Worm (Caenorhabditis elegans) whole organism, early embryonic: ENCODE results near the gene pdr-1.

Experiments
- B0310.2 ChIP-seq: sonication (generic microtip); optimal IDR thresholded peaks from 2 replicates; lab custom pipeline; 2016; ENCODE audit warnings: mild to moderate bottlenecking, missing genetic modification characterization, missing compliant biosample characterization
- F13C5.2 ChIP-seq: sonication (generic microtip); optimal IDR thresholded peaks from 2 replicates; lab custom pipeline; 2017; ENCODE audit warnings: mild to moderate bottlenecking, missing genetic modification characterization, inconsistent platforms, missing compliant biosample characterization
- aly-1 ChIP-seq: sonication (generic microtip); optimal IDR thresholded peaks from 2 replicates; lab custom pipeline; 2016; ENCODE audit warnings: missing genetic modification characterization, missing compliant biosample characterization
- ama-1 ChIP-seq: fragments of 150-350 bp; optimal IDR thresholded peaks from 2 replicates; lab custom pipeline; 2014
- ceh-13 ChIP-seq: fragments of 200-800 bp; sonication (Bioruptor generic); optimal IDR thresholded peaks from 2 replicates; lab custom pipeline; 2018; ENCODE audit warnings: mild to moderate bottlenecking, missing genetic modification characterization, missing compliant biosample characterization
- ceh-36 ChIP-seq: sonication (generic microtip); optimal IDR thresholded peaks from 2 replicates; lab custom pipeline; 2016; ENCODE audit warnings: missing genetic modification characterization, inconsistent platforms, missing compliant biosample characterization
- ets-7 ChIP-seq: sonication (generic microtip); optimal IDR thresholded peaks from 2 replicates; lab custom pipeline; 2016; ENCODE audit warnings: missing genotype, missing genetic modification characterization, missing compliant biosample characterization
- flt-1 ChIP-seq: fragments of 200-800 bp; sonication (Bioruptor generic); IDR thresholded peaks from 2 replicates; pipeline ENCODE4 v1.3.6; 2022; ENCODE audit warnings: missing genetic modification characterization, missing compliant biosample characterization
- hmbx-1 ChIP-seq: sonication (generic microtip); optimal IDR thresholded peaks from 2 replicates; lab custom pipeline; 2016; ENCODE audit warnings: mild to moderate bottlenecking, missing genetic modification characterization, missing compliant biosample characterization
- hmg-4 ChIP-seq: fragments of 200-800 bp; sonication (Bioruptor generic); optimal IDR thresholded peaks from 2 replicates; lab custom pipeline; 2018; ENCODE audit warnings: mild to moderate bottlenecking, missing genetic modification characterization, missing compliant biosample characterization
- hnd-1 ChIP-seq: sonication (generic microtip); optimal IDR thresholded peaks from 2 replicates; lab custom pipeline; 2016; ENCODE audit warnings: missing genetic modification characterization, missing compliant biosample characterization
- pes-1 ChIP-seq: fragments of 200-800 bp; sonication (Bioruptor generic); IDR thresholded peaks from 2 replicates; pipeline ENCODE4 v1.3.6; 2022; ENCODE audit warnings: missing genetic modification reagents, missing genetic modification characterization, missing compliant biosample characterization
- scrt-1 ChIP-seq: fragments of 200-800 bp; sonication (Bioruptor generic); IDR thresholded peaks from 2 replicates; pipeline ENCODE4 v1.3.6; 2022; ENCODE audit warnings: missing genetic modification characterization, missing compliant biosample characterization
- sea-1 ChIP-seq: fragments of 200-800 bp; sonication (Bioruptor generic); conservative IDR thresholded peaks from 2 replicates; pipeline ENCODE4 v1.3.6; 2022; ENCODE audit warnings: missing genetic modification characterization, missing compliant biosample characterization
- tbx-11 ChIP-seq: fragments of 200-800 bp; sonication (Bioruptor generic); IDR thresholded peaks from 2 replicates; pipeline ENCODE4 v1.3.6; 2022; ENCODE audit warnings: missing genetic modification characterization, missing compliant biosample characterization
- tbx-37 ChIP-seq: fragments of 200-800 bp; sonication (Bioruptor generic); conservative IDR thresholded peaks from 2 replicates; pipeline ENCODE4 v1.3.6; 2022; ENCODE audit warnings: missing genetic modification reagents, missing genetic modification characterization, missing compliant biosample characterization
- tra-4 ChIP-seq: sonication (generic microtip); optimal IDR thresholded peaks from 2 replicates; lab custom pipeline; 2017; ENCODE audit warnings: missing genetic modification characterization, missing compliant biosample characterization

pdr-1 gene

DNA sequence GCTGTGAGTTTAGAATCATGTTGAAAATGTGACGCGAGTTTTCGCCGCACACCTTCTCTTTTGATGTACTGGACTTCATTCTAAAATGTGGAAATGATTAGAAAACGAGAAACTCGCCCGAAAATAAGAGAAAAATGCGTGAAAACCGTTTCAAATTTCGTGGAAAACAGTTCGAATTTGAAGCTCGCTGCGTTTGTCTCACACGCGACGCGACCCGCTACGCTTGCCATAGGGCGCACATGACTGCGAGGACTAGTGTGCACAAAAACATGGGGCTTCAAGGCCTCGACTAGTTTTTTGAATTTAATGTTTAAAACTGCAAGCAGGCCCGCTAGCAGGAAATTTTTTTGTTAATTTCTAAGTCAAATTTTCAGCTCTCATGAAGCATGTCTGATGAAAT lies at the start of gene pdr-1, which contains the start of gene cyk-4:
Gene pdr-1, plus strand, starts transcription at position 369 of the 400 bp plus-strand sequence.
Gene cyk-4, minus strand, starts transcription at position 80 of the 400 bp plus-strand sequence.
- TF ChIP-seq aly-1 (tag; lab: Kevin White, UChicago), result no peak
- TF ChIP-seq tbx-11 (GFP tag; lab: Robert Waterston, UW), result no peak
- no peak for TF ChIP-seq ceh-36 (tag; lab: Kevin White, UChicago)
- no peak for TF ChIP-seq pes-1 (GFP tag; lab: Robert Waterston, UW)
- TF ChIP-seq ets-7 (tag; lab: Kevin White, UChicago), result no peak
- no peak for TF ChIP-seq F13C5.2 (tag; lab: Kevin White, UChicago)
- no peak for TF ChIP-seq tra-4 (tag; lab: Kevin White, UChicago)
- no peak for TF ChIP-seq hmbx-1
- TF ChIP-seq sea-1 (GFP tag; lab: Robert Waterston, UW), result no peak
- no peak for TF ChIP-seq ceh-13 (GFP tag; lab: Kevin White, UChicago)
- no peak for TF ChIP-seq tbx-37 (GFP tag; lab: Robert Waterston, UW)
- TF ChIP-seq flt-1 (GFP tag; lab: Robert Waterston, UW), result no peak
- no peak for TF ChIP-seq scrt-1
- no peak for TF ChIP-seq hmg-4 (GFP tag; lab: Kevin White, UChicago)
- TF ChIP-seq B0310.2 (tag; lab: Kevin White, UChicago), result no peak
- no peak for TF ChIP-seq ama-1 (lab: Kevin White, UChicago)
- TF ChIP-seq hnd-1, result no peak

DNA sequence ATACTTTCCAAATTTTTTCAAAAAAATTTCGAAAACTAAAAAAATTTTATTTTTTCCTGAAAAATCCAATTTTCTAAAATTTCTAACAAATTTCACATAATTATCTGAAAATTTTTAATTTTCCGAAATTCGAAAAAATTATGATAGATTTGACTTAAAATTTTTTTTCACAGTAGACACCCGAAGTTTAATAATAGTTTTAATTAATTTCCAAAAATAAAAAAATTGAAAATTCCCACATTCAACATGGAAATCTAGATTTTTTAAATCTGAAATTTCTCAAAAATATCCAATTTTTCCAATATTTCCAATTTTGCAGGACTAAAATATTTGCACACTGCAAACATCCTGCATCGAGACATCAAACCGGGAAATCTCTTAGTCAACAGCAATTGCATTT lies 49.4 kb upstream of the pdr-1 start:
- no peak for TF ChIP-seq hmg-4 (GFP tag; lab: Kevin White, UChicago)
- no peak for TF ChIP-seq flt-1 (GFP tag; lab: Robert Waterston, UW)
- TF ChIP-seq hmbx-1, result no peak
- no peak for TF ChIP-seq ceh-36 (tag; lab: Kevin White, UChicago)
- TF ChIP-seq ceh-13 (GFP tag; lab: Kevin White, UChicago), result no peak
- TF ChIP-seq tra-4 (tag; lab: Kevin White, UChicago), result no peak
- TF ChIP-seq pes-1 (GFP tag; lab: Robert Waterston, UW), result no peak
- no peak for TF ChIP-seq scrt-1
- no peak for TF ChIP-seq F13C5.2 (tag; lab: Kevin White, UChicago)
- TF ChIP-seq tbx-11 (GFP tag; lab: Robert Waterston, UW), result no peak
- no peak for TF ChIP-seq hnd-1
- no peak for TF ChIP-seq sea-1 (GFP tag; lab: Robert Waterston, UW)
- no peak for TF ChIP-seq tbx-37 (GFP tag; lab: Robert Waterston, UW)
- no peak for TF ChIP-seq B0310.2 (tag; lab: Kevin White, UChicago)
- TF ChIP-seq aly-1 (tag; lab: Kevin White, UChicago), result no peak

DNA sequence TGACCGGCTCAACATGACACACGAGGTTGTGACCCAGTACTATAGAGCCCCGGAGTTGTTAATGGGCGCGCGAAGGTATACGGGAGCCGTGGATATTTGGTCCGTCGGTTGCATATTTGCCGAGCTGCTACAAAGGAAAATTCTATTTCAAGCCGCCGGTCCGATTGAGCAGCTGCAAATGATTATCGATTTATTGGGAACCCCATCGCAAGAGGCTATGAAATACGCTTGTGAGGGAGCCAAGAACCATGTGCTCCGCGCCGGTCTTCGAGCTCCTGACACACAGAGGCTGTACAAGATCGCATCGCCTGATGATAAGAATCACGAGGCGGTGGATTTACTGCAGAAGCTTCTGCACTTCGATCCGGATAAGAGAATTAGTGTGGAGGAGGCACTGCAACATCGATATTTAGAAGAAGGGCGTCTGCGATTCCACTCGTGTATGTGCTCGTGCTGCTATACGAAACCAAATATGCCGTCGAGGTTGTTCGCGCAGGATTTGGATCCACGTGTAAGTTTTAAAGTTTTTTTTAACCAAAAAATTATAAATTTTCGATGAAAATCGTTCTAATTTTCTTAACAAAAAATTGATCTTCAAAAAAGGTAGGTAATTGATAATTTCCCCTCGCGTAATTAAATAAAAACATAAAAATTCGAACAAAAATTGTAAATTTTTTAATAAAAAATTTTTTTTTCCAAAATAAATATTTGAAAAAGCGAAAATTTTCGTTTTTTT lies 48.8 kb upstream of the pdr-1 start:
- TF ChIP-seq B0310.2 (tag; lab: Kevin White, UChicago), result no peak
- TF ChIP-seq ama-1 (lab: Kevin White, UChicago), result peak; percentile 31

DNA sequence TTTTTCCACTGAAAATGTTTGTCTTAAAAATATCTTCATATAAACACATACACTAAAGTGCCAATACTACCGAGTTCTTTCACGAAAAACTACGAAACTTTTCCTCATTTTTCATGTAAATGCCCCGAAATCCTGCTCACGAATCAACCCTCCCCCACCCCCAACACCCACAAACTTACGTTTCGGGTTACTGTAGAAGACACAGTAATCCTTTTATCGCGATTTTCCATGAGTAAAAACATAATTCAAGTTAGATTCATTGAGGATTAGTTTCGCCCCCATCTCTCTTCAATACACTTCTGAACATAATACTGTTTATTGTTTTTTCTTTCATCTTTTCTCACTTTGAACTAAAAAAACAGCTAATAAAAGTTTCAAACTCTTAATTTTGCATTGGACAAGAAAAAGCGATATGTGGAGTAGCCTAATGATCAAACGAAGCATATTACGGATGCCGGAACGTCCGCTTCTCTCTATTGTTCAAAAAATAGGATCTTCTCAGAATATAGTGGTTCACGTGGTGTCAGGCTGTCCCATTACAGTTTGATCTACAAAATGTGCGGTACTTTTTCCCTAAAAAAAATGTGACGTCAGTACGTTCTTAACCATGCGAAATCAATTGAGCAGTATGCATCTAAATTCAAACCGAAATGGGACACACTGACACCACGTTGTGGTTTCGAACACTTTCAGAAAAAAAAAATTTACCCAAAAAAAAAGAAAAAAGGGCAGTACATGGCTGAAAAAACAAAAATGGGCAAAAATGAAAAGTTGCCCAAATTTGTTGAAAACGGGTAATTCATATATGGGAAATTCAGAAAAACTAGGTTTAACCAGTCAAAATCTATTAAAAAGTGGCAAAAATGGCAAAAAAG lies 47.1 kb upstream of the pdr-1 start:
- TF ChIP-seq ama-1 (lab: Kevin White, UChicago) (peak; percentile 9), hnd-1 (no peak)

DNA sequence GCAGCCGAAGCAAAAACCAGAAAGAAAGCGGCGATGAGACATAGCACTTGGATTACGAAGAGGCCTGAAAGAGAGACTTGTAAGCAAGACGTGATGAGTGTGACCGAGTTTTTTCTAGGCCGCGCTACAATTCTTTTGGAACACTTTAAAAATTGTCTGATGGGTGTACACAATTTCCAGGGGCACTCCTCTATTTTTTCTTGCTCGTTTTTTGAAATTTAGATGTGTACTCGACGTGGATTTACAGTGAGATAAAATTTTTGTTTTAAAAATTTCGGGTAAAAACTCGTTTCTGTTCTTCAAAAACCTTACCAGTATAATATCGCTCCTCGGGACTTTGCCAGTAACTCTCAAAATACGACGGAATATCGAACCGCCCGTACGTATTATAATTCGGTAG lies 41.6 kb upstream of the pdr-1 start:
- TF ChIP-seq ets-7 (tag; lab: Kevin White, UChicago), result no peak
- TF ChIP-seq hmbx-1, result no peak
- no peak for TF ChIP-seq tbx-11 (GFP tag; lab: Robert Waterston, UW)
- no peak for TF ChIP-seq ama-1 (lab: Kevin White, UChicago)
- TF ChIP-seq scrt-1, result no peak
- TF ChIP-seq ceh-36 (tag; lab: Kevin White, UChicago), result no peak

DNA sequence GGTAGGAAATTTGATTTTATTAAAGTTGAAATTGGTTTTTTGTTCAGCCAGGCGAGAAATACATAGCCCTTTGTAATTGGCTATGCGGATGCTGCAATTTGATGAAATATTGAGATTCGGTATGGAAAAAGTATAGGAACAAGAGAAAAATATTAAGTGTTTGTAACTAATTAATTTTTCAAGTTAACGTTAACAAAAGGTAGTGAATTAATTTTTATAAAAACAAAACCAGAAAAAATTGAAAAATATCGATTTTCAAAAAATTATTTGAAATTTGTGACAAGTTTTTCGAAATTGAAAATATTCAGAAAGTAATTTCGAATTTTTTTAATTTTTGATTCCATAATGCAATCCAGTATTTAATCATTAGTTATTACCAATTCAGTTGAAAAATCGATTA lies 39.7 kb upstream of the pdr-1 start, which contains the start of gene W06F12.2:
Gene W06F12.2, minus strand, starts transcription at position 101 of the 400 bp plus-strand sequence.
- no peak for TF ChIP-seq hmg-4 (GFP tag; lab: Kevin White, UChicago)
- TF ChIP-seq flt-1 (GFP tag; lab: Robert Waterston, UW), result no peak
- no peak for TF ChIP-seq ets-7 (tag; lab: Kevin White, UChicago)
- TF ChIP-seq F13C5.2 (tag; lab: Kevin White, UChicago), result no peak

DNA sequence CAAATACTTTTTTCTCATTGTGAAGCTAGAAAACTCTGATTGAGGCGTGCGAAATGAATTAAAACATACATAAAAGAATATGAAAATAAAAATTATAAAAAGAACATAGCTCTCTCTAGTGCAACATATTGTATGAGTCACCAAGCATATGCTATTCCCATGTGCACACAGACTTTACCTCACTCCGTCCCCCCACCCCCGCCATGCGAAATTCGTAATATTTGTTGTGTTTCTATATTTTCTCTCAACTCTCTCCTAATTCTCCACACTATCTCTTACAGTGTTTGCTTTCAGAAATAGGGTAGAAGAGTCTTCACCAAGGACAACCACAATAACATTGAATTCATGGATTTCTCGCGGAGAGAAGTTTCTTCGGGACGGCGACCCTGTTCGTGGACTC lies 38.6 kb upstream of the pdr-1 start:
- TF ChIP-seq ama-1 (lab: Kevin White, UChicago) (no peak), hmg-4 (GFP tag; lab: Kevin White, UChicago) (no peak)

DNA sequence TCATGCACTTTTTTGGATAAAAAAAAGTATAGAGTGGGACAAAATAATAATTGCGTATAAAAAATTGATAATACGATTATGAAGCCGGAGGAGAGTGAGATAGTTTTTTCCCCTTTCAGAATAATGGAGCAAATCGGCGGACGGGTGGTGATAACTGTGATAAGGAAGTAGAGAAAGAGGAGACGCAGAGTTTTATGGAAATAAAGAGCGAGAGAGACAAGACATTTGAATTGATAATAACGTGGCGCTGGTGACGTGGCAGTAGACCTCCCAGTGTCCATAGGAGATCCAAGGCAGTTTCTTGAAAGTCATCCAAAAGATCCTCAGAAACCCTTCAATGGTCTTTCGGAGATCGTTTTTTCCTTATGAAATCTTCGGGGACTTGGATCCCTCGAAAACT lies 37.5 kb upstream of the pdr-1 start:
- TF ChIP-seq aly-1 (tag; lab: Kevin White, UChicago) (no peak), hmg-4 (GFP tag; lab: Kevin White, UChicago) (no peak), ets-7 (tag; lab: Kevin White, UChicago) (no peak), ceh-36 (tag; lab: Kevin White, UChicago) (no peak), tra-4 (tag; lab: Kevin White, UChicago) (no peak), ama-1 (lab: Kevin White, UChicago) (no peak), ceh-13 (GFP tag; lab: Kevin White, UChicago) (no peak), hnd-1 (no peak), F13C5.2 (tag; lab: Kevin White, UChicago) (no peak)
